Worm (Caenorhabditis elegans) whole organism, L2 larva: ENCODE measurements around the gene B0280.11.

Experiments used
- C34F6.9 ChIP-seq: fragments of 150-350 bp; optimal IDR thresholded peaks from 2 replicates; lab custom pipeline; 2014; ENCODE audit warnings: missing biosample characterization, missing genetic modification characterization
- R02D3.7 ChIP-seq: fragments of 150-350 bp; optimal IDR thresholded peaks from 2 replicates; lab custom pipeline; 2014; ENCODE audit warnings: missing biosample characterization, missing genetic modification characterization
- Y55F3AM.14 ChIP-seq: fragments of 200-800 bp; sonication (Bioruptor generic); optimal IDR thresholded peaks from 2 replicates; lab custom pipeline; 2018; ENCODE audit warnings: mild to moderate bottlenecking, missing genetic modification characterization, missing compliant biosample characterization
- ZK546.5 ChIP-seq: sonication (generic microtip); optimal IDR thresholded peaks from 2 replicates; lab custom pipeline; 2017; ENCODE audit warnings: missing biosample characterization, missing genetic modification characterization
- alr-1 ChIP-seq: fragments of 150-350 bp; optimal IDR thresholded peaks from 2 replicates; lab custom pipeline; 2014; ENCODE audit warnings: missing biosample characterization, missing genetic modification characterization
- aly-2 ChIP-seq: fragments of 150-350 bp; optimal IDR thresholded peaks from 2 replicates; lab custom pipeline; 2014; ENCODE audit warnings: missing biosample characterization, missing genetic modification characterization
- ama-1 ChIP-seq: fragments of 150-350 bp; optimal IDR thresholded peaks from 2 replicates; lab custom pipeline; 2018; ENCODE audit warnings: inconsistent platforms
- blmp-1 ChIP-seq: sonication (generic microtip); optimal IDR thresholded peaks from 2 replicates; lab custom pipeline; 2017; ENCODE audit warnings: missing genetic modification characterization, mild to moderate bottlenecking, missing compliant biosample characterization, antibody characterized with exemption, moderate library complexity; ENCODE audit not compliant: insufficient read depth
- ceh-82 ChIP-seq: fragments of 150-350 bp; optimal IDR thresholded peaks from 2 replicates; lab custom pipeline; 2014; ENCODE audit warnings: missing biosample characterization, missing genetic modification characterization
- crh-2 ChIP-seq: sonication (generic microtip); optimal IDR thresholded peaks from 2 replicates; lab custom pipeline; 2017; ENCODE audit warnings: missing biosample characterization, missing genetic modification characterization
- dmd-4 ChIP-seq: sonication (generic microtip); optimal IDR thresholded peaks from 2 replicates; lab custom pipeline; 2017; ENCODE audit warnings: missing biosample characterization, missing genetic modification characterization
- elt-1 ChIP-seq: fragments of 150-350 bp; optimal IDR thresholded peaks from 2 replicates; lab custom pipeline; 2014; ENCODE audit warnings: missing biosample characterization, missing genetic modification characterization
- elt-3 ChIP-seq: sonication (generic microtip); optimal IDR thresholded peaks from 2 replicates; lab custom pipeline; 2017; ENCODE audit warnings: missing biosample characterization, missing genetic modification characterization
- fos-1 ChIP-seq: fragments of 150-350 bp; optimal IDR thresholded peaks from 2 replicates; lab custom pipeline; 2014; ENCODE audit warnings: missing biosample characterization, missing genetic modification characterization
- gmeb-1 ChIP-seq: fragments of 150-350 bp; optimal IDR thresholded peaks from 2 replicates; lab custom pipeline; 2014; ENCODE audit warnings: missing biosample characterization, missing genetic modification characterization
- lin-11 ChIP-seq: fragments of 150-350 bp; sonication (generic microtip); optimal IDR thresholded peaks from 2 replicates; lab custom pipeline; 2014; ENCODE audit warnings: missing biosample characterization, missing genetic modification characterization, inconsistent platforms, mixed read lengths
- lin-13 ChIP-seq: fragments of 150-350 bp; optimal IDR thresholded peaks from 2 replicates; lab custom pipeline; 2014; ENCODE audit warnings: missing biosample characterization, missing genetic modification reagents, missing genetic modification characterization
- lin-39 ChIP-seq: fragments of 150-350 bp; optimal IDR thresholded peaks from 2 replicates; lab custom pipeline; 2014; ENCODE audit warnings: missing biosample characterization, missing genetic modification reagents, missing genetic modification characterization
- lsy-2 ChIP-seq, 2 experiments: fragments of 150-350 bp in 1 of 2; sonication (generic microtip) in 1 of 2; optimal IDR thresholded peaks; 2 replicates each; lab custom pipeline; 2014 to 2017; ENCODE audit warnings: missing biosample characterization in 2 of 2, missing genetic modification characterization in 2 of 2
- mab-5 ChIP-seq: fragments of 150-350 bp; optimal IDR thresholded peaks from 2 replicates; lab custom pipeline; 2014; ENCODE audit warnings: missing biosample characterization, missing genetic modification characterization
- mbf-1 ChIP-seq: sonication (generic microtip); optimal IDR thresholded peaks from 2 replicates; lab custom pipeline; 2017; ENCODE audit warnings: missing biosample characterization, missing genetic modification characterization
- mdl-1 ChIP-seq, 2 experiments: fragments of 150-350 bp in 1 of 2; sonication (generic microtip) in 1 of 2; optimal IDR thresholded peaks; 2 replicates each; lab custom pipeline; 2017; ENCODE audit warnings: missing biosample characterization in 2 of 2, missing genetic modification characterization in 2 of 2
- nhr-10 ChIP-seq: sonication (generic microtip); optimal IDR thresholded peaks from 2 replicates; lab custom pipeline; 2017; ENCODE audit warnings: missing biosample characterization, missing genetic modification characterization
- nhr-11 ChIP-seq: fragments of 150-350 bp; optimal IDR thresholded peaks from 2 replicates; lab custom pipeline; 2014; ENCODE audit warnings: missing biosample characterization, missing genetic modification characterization
- nhr-12 ChIP-seq: fragments of 150-350 bp; optimal IDR thresholded peaks from 2 replicates; lab custom pipeline; 2014; ENCODE audit warnings: missing biosample characterization, missing genetic modification characterization
- nhr-21 ChIP-seq: fragments of 150-350 bp; optimal IDR thresholded peaks from 2 replicates; lab custom pipeline; 2014; ENCODE audit warnings: missing biosample characterization, missing genetic modification characterization
- nhr-23 ChIP-seq: fragments of 150-350 bp; optimal IDR thresholded peaks from 2 replicates; lab custom pipeline; 2014; ENCODE audit warnings: missing biosample characterization, missing genetic modification reagents, missing genetic modification characterization
- nhr-237 ChIP-seq: fragments of 150-350 bp; optimal IDR thresholded peaks from 2 replicates; lab custom pipeline; 2014; ENCODE audit warnings: missing biosample characterization, missing genetic modification characterization
- nhr-25 ChIP-seq: fragments of 150-350 bp; sonication (generic microtip); optimal IDR thresholded peaks from 3 replicates; lab custom pipeline; 2014; ENCODE audit warnings: missing biosample characterization, missing genetic modification characterization
- nhr-6 ChIP-seq: fragments of 150-350 bp; optimal IDR thresholded peaks from 2 replicates; lab custom pipeline; 2014; ENCODE audit warnings: missing biosample characterization, missing genetic modification characterization
- nhr-77 ChIP-seq: fragments of 150-350 bp; optimal IDR thresholded peaks from 2 replicates; lab custom pipeline; 2014; ENCODE audit warnings: missing biosample characterization, missing genetic modification characterization
- peb-1 ChIP-seq: fragments of 150-350 bp; optimal IDR thresholded peaks from 2 replicates; lab custom pipeline; 2014; ENCODE audit warnings: missing biosample characterization, missing genetic modification characterization
- sem-4 ChIP-seq: fragments of 150-350 bp; optimal IDR thresholded peaks from 2 replicates; lab custom pipeline; 2014; ENCODE audit warnings: missing biosample characterization, missing genetic modification reagents, missing genetic modification characterization
- skn-1 ChIP-seq: sonication (generic microtip); optimal IDR thresholded peaks from 2 replicates; lab custom pipeline; 2017; ENCODE audit warnings: missing biosample characterization, missing genetic modification characterization
- sma-3 ChIP-seq: sonication (generic microtip); optimal IDR thresholded peaks from 2 replicates; lab custom pipeline; 2016; ENCODE audit warnings: missing genetic modification reagents, missing genetic modification characterization, missing compliant biosample characterization
- sma-9 ChIP-seq, 2 experiments: fragments of 150-350 bp in 1 of 2; sonication (generic microtip) in 1 of 2; optimal IDR thresholded peaks; 2 replicates each; lab custom pipeline; 2014 to 2016; ENCODE audit warnings: missing genetic modification characterization in 2 of 2, mild to moderate bottlenecking in 1 of 2, missing biosample characterization in 1 of 2, missing compliant biosample characterization in 1 of 2, missing genetic modification reagents in 1 of 2, moderate library complexity in 1 of 2
- snpc-4 ChIP-seq: fragments of 150-350 bp; optimal IDR thresholded peaks from 2 replicates; lab custom pipeline; 2014; ENCODE audit warnings: missing biosample characterization, missing genetic modification characterization
- unc-39 ChIP-seq: fragments of 150-350 bp; optimal IDR thresholded peaks from 2 replicates; lab custom pipeline; 2014; ENCODE audit warnings: missing biosample characterization, missing genetic modification characterization
- unc-55 ChIP-seq: fragments of 150-350 bp; sonication (generic microtip); optimal IDR thresholded peaks from 3 replicates; lab custom pipeline; 2014; ENCODE audit warnings: missing biosample characterization, missing genetic modification reagents, missing genetic modification characterization
- unc-62 ChIP-seq: fragments of 150-350 bp; optimal IDR thresholded peaks from 2 replicates; lab custom pipeline; 2014; ENCODE audit warnings: missing biosample characterization, missing genetic modification reagents, missing genetic modification characterization
- zag-1 ChIP-seq: fragments of 150-350 bp; optimal IDR thresholded peaks from 2 replicates; lab custom pipeline; 2014; ENCODE audit warnings: missing biosample characterization, missing genetic modification characterization
- ztf-1 ChIP-seq: fragments of 200-800 bp; sonication (Bioruptor generic); conservative IDR thresholded peaks from 2 replicates; pipeline ENCODE4 v1.3.6; 2022; ENCODE audit warnings: missing genetic modification characterization, missing compliant biosample characterization
- ztf-11 ChIP-seq: sonication (generic microtip); optimal IDR thresholded peaks from 2 replicates; lab custom pipeline; 2017; ENCODE audit warnings: missing biosample characterization, missing genetic modification characterization
- ztf-4 ChIP-seq: fragments of 150-350 bp; optimal IDR thresholded peaks from 2 replicates; lab custom pipeline; 2014; ENCODE audit warnings: missing biosample characterization, missing genetic modification characterization

The B0280.11 gene

DNA sequence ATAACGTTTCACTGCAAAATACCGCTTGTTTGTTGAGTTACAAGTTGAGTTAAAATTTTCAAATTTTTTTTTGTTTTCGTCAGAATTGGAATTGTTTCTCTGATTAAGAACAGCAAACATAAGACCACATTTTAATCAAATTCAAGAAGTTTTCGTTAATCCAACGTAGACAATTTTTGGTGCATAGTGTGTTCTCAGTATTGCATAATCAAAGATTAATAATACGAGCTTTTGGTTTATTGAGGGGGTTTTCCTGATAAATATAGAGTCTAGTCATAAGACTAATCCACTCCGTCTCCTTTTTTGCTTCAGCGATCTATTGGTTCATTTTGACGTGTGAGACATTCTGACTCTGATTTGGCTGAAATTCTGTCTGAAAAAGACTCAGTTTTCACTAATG lies 42.9 kb downstream of the B0280.11 start, which contains the start of gene nhr-9:
nhr-9 (plus strand) TSS at position 307 of the 400 bp plus-strand sequence.
- TF ChIP-seq lsy-2 (tag; optimal IDR thresholded peaks at IDR 0.05; lab: Kevin White, UChicago) (peak in 1 of 2 experiments; percentile 4), sma-9 (GFP tag; optimal IDR thresholded peaks at IDR 0.05; lab: Kevin White, UChicago) (peak; percentile 20), sma-9 (tag; optimal IDR thresholded peaks at IDR 0.05; lab: Kevin White, UChicago) (no peak), ama-1 (lab: Kevin White, UChicago) (no peak), mab-5 (no peak)

DNA sequence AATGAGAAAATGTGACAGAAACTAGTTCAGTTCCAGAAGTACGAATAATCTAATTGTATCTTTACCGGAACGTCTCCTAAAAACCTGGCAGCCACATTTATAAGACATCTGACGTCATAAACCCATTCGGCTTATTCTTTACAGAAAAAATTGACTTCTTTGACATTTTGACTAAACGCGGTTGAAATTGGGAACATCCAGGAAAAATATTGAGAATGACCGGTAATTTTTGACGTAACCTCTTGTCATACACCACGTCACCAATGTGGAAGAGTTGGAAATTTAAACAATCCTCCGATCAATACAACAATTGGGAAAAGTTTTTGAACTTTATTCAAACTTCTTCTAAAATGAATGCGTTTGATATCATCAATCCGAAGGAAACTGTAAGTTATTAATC lies 47.0 kb downstream of the B0280.11 start, which contains the start of gene ZK418.2:
ZK418.2 (plus strand) TSS at position 301 of the 400 bp plus-strand sequence.
- no peak for TF ChIP-seq nhr-6 (tag; lab: Kevin White, UChicago)

DNA sequence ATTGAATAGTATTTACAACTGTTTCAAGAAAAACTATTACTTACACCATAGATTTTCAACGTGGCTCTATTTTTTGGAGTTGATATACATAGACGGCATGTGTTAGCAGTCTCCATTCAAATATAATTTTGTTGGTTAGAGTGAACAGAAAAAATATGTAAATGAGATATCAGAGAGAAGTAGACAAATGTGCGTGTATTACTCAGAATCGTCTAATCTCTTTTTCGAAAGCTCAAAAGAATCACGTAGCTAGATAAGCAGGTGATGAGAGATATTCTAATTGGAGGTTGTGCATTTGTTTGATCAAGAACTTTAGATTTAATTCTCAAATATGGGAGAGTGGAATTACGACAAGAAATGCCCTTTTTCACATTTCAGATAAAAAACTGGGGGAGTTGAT lies 47.5 kb downstream of the B0280.11 start, which contains the start of gene ZK418.10:
ZK418.10 (minus strand) TSS at position 148 of the 400 bp plus-strand sequence.
- TF ChIP-seq nhr-21 (tag; lab: Kevin White, UChicago) (peak; percentile 16), sma-9 (GFP tag; optimal IDR thresholded peaks at IDR 0.05; lab: Kevin White, UChicago) (peak; percentile 5), sma-9 (tag; optimal IDR thresholded peaks at IDR 0.05; lab: Kevin White, UChicago) (no peak), C34F6.9 (tag; lab: Kevin White, UChicago) (peak; percentile 33), lsy-2 (tag; optimal IDR thresholded peaks at IDR 0.05; lab: Kevin White, UChicago) (peak in 1 of 2 experiments; percentile 16), Y55F3AM.14 (GFP tag; lab: Kevin White, UChicago) (no peak), ztf-4 (tag; lab: Kevin White, UChicago) (no peak)
- TF ChIP-seq, all 48 proteins: peak for 4

ce11 chrIII:7087691-7088323 lies 50.3 kb downstream of the B0280.11 start, which contains the start of gene fubl-2:
Gene fubl-2 (minus strand): TSS chrIII:7087741.
- TF ChIP-seq sma-9 (GFP tag; optimal IDR thresholded peaks at IDR 0.05; lab: Kevin White, UChicago) (peak; percentile 66), sma-9 (tag; optimal IDR thresholded peaks at IDR 0.05; lab: Kevin White, UChicago) (no peak), zag-1 (tag; lab: Kevin White, UChicago) (no peak), lin-11 (tag; lab: Kevin White, UChicago) (peak; percentile 29), nhr-237 (no peak), dmd-4 (tag; lab: Kevin White, UChicago) (no peak), elt-3 (tag; lab: Kevin White, UChicago) (no peak), snpc-4 (no peak), gmeb-1 (tag; lab: Kevin White, UChicago) (peak; percentile 65), lin-13 (GFP tag; lab: Kevin White, UChicago) (peak; percentile 76), alr-1 (tag; lab: Kevin White, UChicago) (no peak), fos-1 (tag; lab: Kevin White, UChicago) (peak; percentile 50), crh-2 (peak; percentile 59), nhr-11 (tag; lab: Kevin White, UChicago) (no peak), sem-4 (tag; lab: Kevin White, UChicago) (no peak), mbf-1 (no peak), sma-3 (GFP tag; lab: Kevin White, UChicago) (peak; percentile 84), lin-39 (tag; lab: Kevin White, UChicago) (no peak), ZK546.5 (tag; lab: Kevin White, UChicago) (no peak), R02D3.7 (tag; lab: Kevin White, UChicago) (no peak), unc-62 (GFP tag; lab: Kevin White, UChicago) (no peak), nhr-77 (tag; lab: Kevin White, UChicago) (no peak), nhr-25 (tag; lab: Kevin White, UChicago) (no peak), blmp-1 (tag; lab: Kevin White, UChicago) (no peak), nhr-6 (tag; lab: Kevin White, UChicago) (no peak), mab-5 (no peak), ceh-82 (no peak), C34F6.9 (tag; lab: Kevin White, UChicago) (peak; percentile 66), elt-1 (no peak), skn-1 (tag; lab: Kevin White, UChicago) (no peak), nhr-12 (tag; lab: Kevin White, UChicago) (no peak), ama-1 (lab: Kevin White, UChicago) (no peak), ztf-1 (GFP tag; lab: Robert Waterston, UW) (no peak), mdl-1 (tag; optimal IDR thresholded peaks at IDR 0.05; lab: Kevin White, UChicago) (no peak), ztf-4 (tag; lab: Kevin White, UChicago) (no peak), unc-55 (GFP tag; lab: Kevin White, UChicago) (peak; percentile 70), nhr-10 (no peak), unc-39 (tag; lab: Kevin White, UChicago) (no peak), ztf-11 (tag; lab: Kevin White, UChicago) (no peak), nhr-23 (no peak), Y55F3AM.14 (GFP tag; lab: Kevin White, UChicago) (no peak), lsy-2 (tag; optimal IDR thresholded peaks at IDR 0.05; lab: Kevin White, UChicago) (peak; percentile 22 to 86), peb-1 (tag; lab: Kevin White, UChicago) (no peak), aly-2 (tag; lab: Kevin White, UChicago) (no peak)
